Worm (Caenorhabditis elegans) whole organism, L3 larva: ENCODE results near the gene cyd-1.

Experiments used
- nhr-77 ChIP-seq: fragments of 150-350 bp; optimal IDR thresholded peaks from 2 replicates; lab custom pipeline; 2014; ENCODE audit warnings: missing biosample characterization, missing genetic modification characterization
- skn-1 ChIP-seq: fragments of 150-350 bp; optimal IDR thresholded peaks from 2 replicates; lab custom pipeline; 2014; ENCODE audit warnings: missing biosample characterization, missing genetic modification characterization
- unc-62 ChIP-seq: fragments of 150-350 bp; sonication (generic microtip); optimal IDR thresholded peaks from 4 replicates; lab custom pipeline; 2014; ENCODE audit warnings: missing biosample characterization, missing genetic modification reagents, missing genetic modification characterization

DNA sequence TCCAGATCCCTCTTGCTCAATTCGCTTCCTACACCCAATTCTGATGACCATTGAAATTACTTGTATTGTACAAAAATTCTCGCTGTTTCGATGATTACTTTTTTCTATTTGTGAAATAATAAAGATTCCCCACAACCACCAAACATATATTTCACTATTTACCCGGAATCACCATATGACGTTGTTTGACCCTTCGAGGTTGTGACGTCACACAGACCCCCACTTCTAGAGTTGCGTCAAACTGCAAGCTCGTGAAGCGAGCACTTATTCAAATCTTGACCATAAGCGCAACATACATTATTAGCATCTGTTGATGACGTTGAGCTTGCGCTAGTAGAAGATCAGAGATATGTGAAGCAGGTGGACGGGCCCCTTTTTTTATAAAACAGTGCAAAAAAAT, 12.6 kb downstream of the cyd-1 start:
- TF ChIP-seq unc-62 (no peak), nhr-77 (no peak), skn-1 (tag; lab: Kevin White, UChicago) (no peak)
